Fruit fly (Drosophila melanogaster) Kc167 (cell line): ENCODE data around the gene CG15362.

ENCODE experiments used
- Sin3A ChIP-seq: fragments of >200 bp; optimal IDR thresholded peaks from 2 replicates; lab custom pipeline; 2018; ENCODE audit warnings: missing external identifiers
- h ChIP-seq: fragments of >200 bp; optimal IDR thresholded peaks from 3 replicates; lab custom pipeline; 2018; ENCODE audit warnings: missing external identifiers
- insv ChIP-seq: fragments of >200 bp; optimal IDR thresholded peaks from 3 replicates; lab custom pipeline; 2018; ENCODE audit warnings: missing external identifiers
- ttk ChIP-seq: sonication (Bioruptor generic); optimal IDR thresholded peaks from 2 replicates; lab custom pipeline; 2017; ENCODE audit warnings: missing external identifiers

DNA sequence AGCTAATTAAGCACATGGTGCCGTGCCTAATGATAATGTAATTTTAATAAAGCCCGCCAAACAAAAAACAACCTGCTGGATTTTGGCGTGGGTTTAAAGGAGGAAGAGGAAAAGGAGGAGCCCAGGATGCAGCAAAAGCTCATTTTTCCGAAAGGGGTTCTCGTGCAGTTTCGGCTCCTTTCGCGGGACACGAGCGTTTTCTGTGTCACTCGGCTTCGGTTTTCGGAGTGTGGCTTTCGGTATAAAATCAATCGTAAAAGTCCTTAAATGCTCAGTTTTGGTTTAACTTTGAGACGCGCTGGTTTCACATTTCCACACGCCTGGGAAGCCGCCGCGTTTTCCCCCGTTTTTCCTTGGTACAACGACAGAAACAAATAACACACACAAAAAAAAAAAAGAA is 30.5 kb downstream of the CG15362 start:
- TF ChIP-seq Sin3A (lab: Kevin White, UChicago) (no peak), ttk (no peak), insv (lab: Kevin White, UChicago) (no peak), h (lab: Kevin White, UChicago) (no peak)
